Worm (Caenorhabditis elegans) whole organism, L4 larva: ENCODE measurements around the gene F07C4.6.

Experiments used
- F26F4.8 ChIP-seq: fragments of 200-800 bp; sonication (Bioruptor generic); conservative IDR thresholded peaks from 2 replicates; pipeline ENCODE4 v1.3.6; 2022; ENCODE audit warnings: missing genetic modification characterization, missing compliant biosample characterization
- T20F7.1 ChIP-seq: fragments of 200-800 bp; sonication (Bioruptor generic); optimal IDR thresholded peaks from 2 replicates; lab custom pipeline; 2018; ENCODE audit warnings: mild to moderate bottlenecking, missing genetic modification characterization, missing compliant biosample characterization
- T26A8.4 ChIP-seq: fragments of 200-800 bp; sonication (Bioruptor generic); IDR thresholded peaks from 2 replicates; pipeline ENCODE4 v1.3.6; 2022; ENCODE audit warnings: missing genetic modification characterization, missing compliant biosample characterization
- ZK546.5 ChIP-seq, 2 experiments: sonication (generic microtip); optimal IDR thresholded peaks; 2 replicates each; lab custom pipeline; 2017; ENCODE audit warnings: missing biosample characterization in 2 of 2, missing genetic modification characterization in 2 of 2
- ama-1 ChIP-seq: fragments of 150-350 bp; optimal IDR thresholded peaks from 2 replicates; lab custom pipeline; 2014; ENCODE audit warnings: inconsistent platforms, mixed read lengths
- attf-4 ChIP-seq: sonication (generic microtip); optimal IDR thresholded peaks from 3 replicates; lab custom pipeline; 2017; ENCODE audit warnings: missing biosample characterization, missing genetic modification characterization
- ceh-20 ChIP-seq: fragments of 200-800 bp; sonication (Bioruptor generic); IDR thresholded peaks from 2 replicates; pipeline ENCODE4 v1.3.6; 2022; ENCODE audit warnings: missing genetic modification reagents, missing genetic modification characterization, missing compliant biosample characterization
- ceh-44 ChIP-seq: fragments of 200-800 bp; sonication (Bioruptor generic); IDR thresholded peaks from 2 replicates; pipeline ENCODE4 v1.3.6; 2022; ENCODE audit warnings: missing genetic modification reagents, missing genetic modification characterization, missing compliant biosample characterization
- ctbp-1 ChIP-seq: fragments of 200-800 bp; sonication (Bioruptor generic); IDR thresholded peaks from 2 replicates; pipeline ENCODE4 v1.3.6; 2022; ENCODE audit warnings: missing genetic modification reagents, missing genetic modification characterization, missing compliant biosample characterization
- daf-19 ChIP-seq: fragments of 200-800 bp; sonication (Bioruptor generic); conservative IDR thresholded peaks from 2 replicates; pipeline ENCODE4 v1.3.6; 2022; ENCODE audit warnings: missing genetic modification characterization, missing compliant biosample characterization
- daf-8 ChIP-seq: fragments of 200-800 bp; sonication (Bioruptor generic); IDR thresholded peaks from 2 replicates; pipeline ENCODE4 v1.3.6; 2022; ENCODE audit warnings: missing genetic modification characterization, missing compliant biosample characterization
- dmd-9 ChIP-seq: fragments of 200-800 bp; sonication (Bioruptor generic); IDR thresholded peaks from 2 replicates; pipeline ENCODE4 v1.3.6; 2022; ENCODE audit warnings: missing genetic modification reagents, missing genetic modification characterization, missing compliant biosample characterization
- dve-1 ChIP-seq: sonication (generic microtip); optimal IDR thresholded peaks from 2 replicates; lab custom pipeline; 2017; ENCODE audit warnings: antibody characterized with exemption, mild to moderate bottlenecking, missing genetic modification characterization, missing compliant biosample characterization; ENCODE audit not compliant: insufficient read depth
- jun-1 ChIP-seq: fragments of 150-350 bp; optimal IDR thresholded peaks from 2 replicates; lab custom pipeline; 2014; ENCODE audit warnings: missing biosample characterization, missing genetic modification reagents, missing genetic modification characterization
- lin-13 ChIP-seq: fragments of 150-350 bp; optimal IDR thresholded peaks from 2 replicates; lab custom pipeline; 2014; ENCODE audit warnings: missing biosample characterization, missing genetic modification reagents, missing genetic modification characterization
- lin-15B ChIP-seq: fragments of 150-350 bp; sonication (generic microtip); optimal IDR thresholded peaks from 3 replicates; lab custom pipeline; 2014; ENCODE audit warnings: missing biosample characterization, missing genetic modification characterization
- lin-29 ChIP-seq: fragments of 200-800 bp; sonication (Bioruptor generic); IDR thresholded peaks from 2 replicates; pipeline ENCODE4 v1.3.6; 2022; ENCODE audit warnings: missing genetic modification reagents, missing genetic modification characterization, missing compliant biosample characterization
- lin-38 ChIP-seq: fragments of 200-800 bp; sonication (Bioruptor generic); IDR thresholded peaks from 2 replicates; pipeline ENCODE4 v1.3.6; 2022; ENCODE audit warnings: missing genetic modification reagents, missing genetic modification characterization, missing compliant biosample characterization
- lir-3 ChIP-seq: sonication (generic microtip); optimal IDR thresholded peaks from 2 replicates; lab custom pipeline; 2016; ENCODE audit warnings: mild to moderate bottlenecking, missing genetic modification characterization, missing compliant biosample characterization
- mep-1 ChIP-seq: fragments of 150-350 bp; sonication (generic microtip); optimal IDR thresholded peaks from 3 replicates; lab custom pipeline; 2014; ENCODE audit warnings: missing biosample characterization, missing genetic modification characterization
- mxl-2 ChIP-seq: fragments of 200-800 bp; sonication (Bioruptor generic); conservative IDR thresholded peaks from 2 replicates; pipeline ENCODE4 v1.3.6; 2022; ENCODE audit warnings: missing genetic modification reagents, missing genetic modification characterization, missing compliant biosample characterization
- nhr-28 ChIP-seq: fragments of 150-350 bp; optimal IDR thresholded peaks from 2 replicates; lab custom pipeline; 2014; ENCODE audit warnings: missing biosample characterization, missing genetic modification characterization
- nhr-42 ChIP-seq: fragments of 200-800 bp; sonication (Bioruptor generic); IDR thresholded peaks from 2 replicates; pipeline ENCODE4 v1.3.6; 2022; ENCODE audit warnings: missing genetic modification characterization, missing compliant biosample characterization
- nhr-77 ChIP-seq: fragments of 150-350 bp; optimal IDR thresholded peaks from 2 replicates; lab custom pipeline; 2014; ENCODE audit warnings: missing biosample characterization, missing genetic modification characterization
- php-3 ChIP-seq: fragments of 200-800 bp; sonication (Bioruptor generic); IDR thresholded peaks from 2 replicates; pipeline ENCODE4 v1.3.6; 2022; ENCODE audit warnings: missing genetic modification reagents, missing genetic modification characterization, missing compliant biosample characterization
- spr-1 ChIP-seq: sonication (generic microtip); optimal IDR thresholded peaks from 2 replicates; lab custom pipeline; 2016; ENCODE audit warnings: mild to moderate bottlenecking, missing genetic modification characterization, missing compliant biosample characterization
- tag-97 ChIP-seq: fragments of 200-800 bp; sonication (Bioruptor generic); IDR thresholded peaks from 2 replicates; pipeline ENCODE4 v1.3.6; 2022; ENCODE audit warnings: missing genetic modification characterization, missing compliant biosample characterization
- unc-39 ChIP-seq: sonication (generic microtip); optimal IDR thresholded peaks from 2 replicates; lab custom pipeline; 2017; ENCODE audit warnings: missing biosample characterization, missing genetic modification characterization
- unc-62 ChIP-seq, 3 experiments: fragments of 150-350 bp in 1 of 3; sonication (generic microtip); optimal IDR thresholded peaks in 2 of 3; peaks in 1 of 3; 1 replicate in 1 of 3; 2 replicates in 2 of 3; lab custom pipeline; 2014 to 2017; ENCODE audit warnings: missing biosample characterization in 3 of 3, missing genetic modification characterization in 3 of 3, missing genetic modification reagents in 3 of 3, missing genotype in 1 of 3
- vab-7 ChIP-seq: fragments of 200-800 bp; sonication (Bioruptor generic); IDR thresholded peaks from 2 replicates; pipeline ENCODE4 v1.3.6; 2022; ENCODE audit warnings: missing genetic modification reagents, missing genetic modification characterization, missing compliant biosample characterization
- zfp-2 ChIP-seq: sonication (generic microtip); optimal IDR thresholded peaks from 2 replicates; lab custom pipeline; 2016; ENCODE audit warnings: mild to moderate bottlenecking, missing genetic modification characterization, missing compliant biosample characterization
- ztf-7 ChIP-seq: fragments of 150-350 bp; optimal IDR thresholded peaks from 2 replicates; lab custom pipeline; 2014; ENCODE audit warnings: missing biosample characterization, missing genetic modification characterization

The F07C4.6 gene

DNA sequence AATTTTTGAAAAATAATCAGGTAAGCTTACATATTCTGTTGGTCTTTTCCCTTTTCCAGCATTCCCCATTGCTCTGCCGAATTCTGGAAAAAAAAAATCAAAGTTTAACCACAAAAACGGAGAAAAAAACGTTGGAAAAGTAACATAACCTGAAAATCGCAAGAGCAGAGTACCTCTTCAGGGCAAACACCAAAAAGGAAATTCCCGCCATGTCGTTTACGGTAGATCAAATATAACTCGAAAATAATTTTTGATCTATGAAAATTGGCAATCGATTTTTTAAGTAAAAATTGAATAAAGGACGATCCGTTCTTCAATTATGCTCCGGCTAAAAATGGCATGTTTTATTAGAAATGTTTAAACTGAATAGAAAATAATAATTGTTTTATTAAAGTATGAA, 23.2 kb upstream of the F07C4.6 start, which contains the start of gene C50E3.11:
C50E3.11 (minus strand) TSS at position 83 of the 400 bp plus-strand sequence.
- TF ChIP-seq jun-1 (tag; lab: Kevin White, UChicago) (no peak), nhr-28 (tag; lab: Kevin White, UChicago) (no peak), attf-4 (no peak), unc-62 (GFP tag; optimal IDR thresholded peaks at IDR 0.05 in 1 of 2; lab: Kevin White, UChicago) (no peak), unc-62 (tag; optimal IDR thresholded peaks at IDR 0.05; lab: Kevin White, UChicago) (no peak), ZK546.5 (tag; optimal IDR thresholded peaks at IDR 0.05; lab: Kevin White, UChicago) (no peak), ctbp-1 (GFP tag; lab: Robert Waterston, UW) (no peak), mxl-2 (GFP tag; lab: Robert Waterston, UW) (no peak), nhr-77 (tag; lab: Kevin White, UChicago) (no peak), ztf-7 (tag; lab: Kevin White, UChicago) (no peak), php-3 (no peak), ceh-20 (GFP tag; lab: Robert Waterston, UW) (no peak), ama-1 (lab: Kevin White, UChicago) (no peak), dmd-9 (GFP tag; lab: Robert Waterston, UW) (no peak), nhr-42 (GFP tag; lab: Robert Waterston, UW) (no peak), zfp-2 (no peak), lir-3 (tag; lab: Kevin White, UChicago) (no peak), T20F7.1 (GFP tag; lab: Kevin White, UChicago) (no peak), lin-15B (tag; lab: Kevin White, UChicago) (no peak)
- TF ChIP-seq, all 104 proteins: peak for 0

DNA sequence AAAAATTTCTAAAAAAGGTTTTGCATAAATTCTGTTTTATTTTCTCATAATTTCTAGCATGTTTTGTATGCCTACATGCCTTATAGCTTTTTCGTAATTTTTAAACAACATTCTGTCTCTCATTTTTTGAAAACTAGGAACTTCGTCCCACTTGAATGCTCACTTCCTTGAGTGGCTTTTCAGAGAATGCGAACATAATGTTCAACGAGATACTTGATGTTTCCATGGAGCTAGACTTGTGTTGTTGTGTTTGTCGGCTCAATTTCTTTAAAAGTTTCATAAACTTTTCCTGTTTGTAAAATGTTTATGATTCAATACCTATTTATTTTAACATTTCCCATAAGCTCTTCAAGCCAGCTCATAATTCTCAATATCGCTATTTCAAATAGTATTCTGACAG, 21.8 kb upstream of the F07C4.6 start, which contains the start of gene clec-213:
clec-213 (plus strand) TSS at position 301 of the 400 bp plus-strand sequence.
- TF ChIP-seq nhr-28 (tag; lab: Kevin White, UChicago): no peak

ce11 chrV:7609698-7610420, 16.8 kb upstream of the F07C4.6 start, which contains the start of the genes folt-3 and clec-214:
folt-3 (minus strand) TSS chrV:7609748.
clec-214 (plus strand) TSS chrV:7610370.
- TF ChIP-seq nhr-28 (tag; lab: Kevin White, UChicago) (peak; percentile 80), lin-38 (GFP tag; lab: Robert Waterston, UW) (no peak)

- TF ChIP-seq unc-39 (no peak), nhr-42 (GFP tag; lab: Robert Waterston, UW) (no peak), spr-1 (tag; lab: Kevin White, UChicago) (no peak), lin-29 (no peak), vab-7 (GFP tag; lab: Robert Waterston, UW) (no peak), daf-8 (GFP tag; lab: Robert Waterston, UW) (no peak), tag-97 (GFP tag; lab: Robert Waterston, UW) (no peak), dve-1 (no peak), T26A8.4 (GFP tag; lab: Robert Waterston, UW) (no peak), lin-13 (GFP tag; lab: Kevin White, UChicago) (no peak), daf-19 (GFP tag; lab: Robert Waterston, UW) (no peak), mep-1 (tag; lab: Kevin White, UChicago) (no peak), dmd-9 (GFP tag; lab: Robert Waterston, UW) (no peak), F26F4.8 (GFP tag; lab: Robert Waterston, UW) (no peak), mxl-2 (GFP tag; lab: Robert Waterston, UW) (no peak)
- TF ChIP-seq, all 104 proteins: peak for 0
These were observed 14.6 kb upstream of the F07C4.6 start, which contains the start of gene clec-215 for ce11 chrV:7612044-7612443. clec-215 (plus strand) TSS chrV:7612344.

ce11 chrV:7618114-7618513, 8.5 kb upstream of the F07C4.6 start, which contains the start of gene C50E3.15:
C50E3.15 (plus strand) TSS chrV:7618414.
- TF ChIP-seq php-3 (no peak), ceh-44 (GFP tag; lab: Robert Waterston, UW) (no peak), unc-62 (GFP tag; optimal IDR thresholded peaks at IDR 0.05 in 1 of 2; lab: Kevin White, UChicago) (peak in 1 of 2 experiments; percentile 78), unc-62 (tag; optimal IDR thresholded peaks at IDR 0.05; lab: Kevin White, UChicago) (no peak)
